Fruit fly (Drosophila melanogaster) whole organism, prepupa: ENCODE data around the gene cher.

Experiments used
- CG10631 ChIP-seq: fragments of 200-800 bp; sonication (Bioruptor generic); optimal IDR thresholded peaks from 2 replicates; lab custom pipeline; 2016; ENCODE audit warnings: missing biosample characterization, missing genetic modification characterization
- CG10669 ChIP-seq: fragments of 200-800 bp; sonication (Bioruptor generic); optimal IDR thresholded peaks from 3 replicates; lab custom pipeline; 2018; ENCODE audit warnings: missing biosample characterization, mild to moderate bottlenecking, missing genetic modification characterization, moderate library complexity
- CG11294 ChIP-seq: fragments of 200-800 bp; sonication (Bioruptor generic); IDR thresholded peaks from 2 replicates; pipeline ENCODE4 v1.3.6; 2022; ENCODE audit warnings: missing biosample characterization, missing genetic modification characterization
- CG11762 ChIP-seq: fragments of 200-800 bp; sonication (Bioruptor generic); optimal IDR thresholded peaks from 3 replicates; lab custom pipeline; 2016; ENCODE audit warnings: missing biosample characterization, missing genetic modification characterization; ENCODE audit not compliant: insufficient read depth
- CG11902 ChIP-seq: fragments of 200-800 bp; sonication (Bioruptor generic); optimal IDR thresholded peaks from 3 replicates; lab custom pipeline; 2016; ENCODE audit warnings: missing biosample characterization, missing genetic modification characterization
- CG15336 ChIP-seq: fragments of 200-800 bp; sonication (Bioruptor generic); IDR thresholded peaks from 2 replicates; pipeline ENCODE4 v1.3.6; 2022; ENCODE audit warnings: missing biosample characterization, missing genetic modification characterization
- CG3032 ChIP-seq: fragments of 200-800 bp; optimal IDR thresholded peaks from 2 replicates; lab custom pipeline; 2019; ENCODE audit warnings: missing biosample characterization, mild to moderate bottlenecking, missing genetic modification characterization, moderate library complexity
- CG31627 ChIP-seq: fragments of 200-800 bp; sonication (Bioruptor generic); optimal IDR thresholded peaks from 3 replicates; lab custom pipeline; 2016; ENCODE audit warnings: missing biosample characterization, missing genetic modification characterization
- CG34406 ChIP-seq: fragments of 200-800 bp; sonication (Bioruptor generic); optimal IDR thresholded peaks from 3 replicates; lab custom pipeline; 2016; ENCODE audit warnings: missing biosample characterization, missing genetic modification characterization
- CG3919 ChIP-seq: fragments of 200-800 bp; sonication (Bioruptor generic); optimal IDR thresholded peaks from 3 replicates; lab custom pipeline; 2016; ENCODE audit warnings: missing biosample characterization, missing genetic modification characterization
- CG4318 ChIP-seq: fragments of 200-800 bp; sonication (Bioruptor generic); optimal IDR thresholded peaks from 3 replicates; lab custom pipeline; 2017; ENCODE audit warnings: missing biosample characterization, mild to moderate bottlenecking, missing genetic modification characterization
- CG6163 ChIP-seq: fragments of 200-800 bp; sonication (Bioruptor generic); IDR thresholded peaks from 3 replicates; pipeline ENCODE4 v1.3.6; 2022; ENCODE audit warnings: missing biosample characterization, missing genetic modification characterization
- CG6276 ChIP-seq: fragments of 200-800 bp; sonication (Bioruptor generic); optimal IDR thresholded peaks from 2 replicates; lab custom pipeline; 2017; ENCODE audit warnings: missing biosample characterization, mild to moderate bottlenecking, missing genetic modification characterization
- CG6792 ChIP-seq: fragments of 200-800 bp; sonication (Bioruptor generic); optimal IDR thresholded peaks from 3 replicates; lab custom pipeline; 2016; ENCODE audit warnings: missing biosample characterization, missing genetic modification characterization
- CG6808 ChIP-seq: fragments of 200-800 bp; sonication (Bioruptor generic); optimal IDR thresholded peaks from 3 replicates; lab custom pipeline; 2017; ENCODE audit warnings: missing biosample characterization, missing genetic modification characterization, mild to moderate bottlenecking, moderate library complexity, missing genetic modification reagents
- CG6854 ChIP-seq: fragments of 200-800 bp; sonication (Bioruptor generic); optimal IDR thresholded peaks from 2 replicates; lab custom pipeline; 2017; ENCODE audit warnings: missing biosample characterization, mild to moderate bottlenecking, missing genetic modification characterization
- CG9139 ChIP-seq: fragments of 200-800 bp; sonication (Bioruptor generic); optimal IDR thresholded peaks from 3 replicates; lab custom pipeline; 2017; ENCODE audit warnings: missing biosample characterization, mild to moderate bottlenecking, missing genetic modification characterization
- Eip75B ChIP-seq: fragments of 200-800 bp; sonication (Bioruptor generic); optimal IDR thresholded peaks from 3 replicates; lab custom pipeline; 2016; ENCODE audit warnings: missing biosample characterization, missing genetic modification characterization
- Eip78C ChIP-seq: fragments of 200-800 bp; sonication (Bioruptor generic); peaks from one replicate; lab custom pipeline; 2016; ENCODE audit warnings: missing biosample characterization, missing genetic modification characterization
- Eip93F ChIP-seq: fragments of 200-800 bp; sonication (Bioruptor generic); optimal IDR thresholded peaks from 2 replicates; lab custom pipeline; 2016; ENCODE audit warnings: missing biosample characterization, mild to moderate bottlenecking, missing genetic modification characterization
- Ets21C ChIP-seq: fragments of 200-800 bp; sonication (Bioruptor generic); optimal IDR thresholded peaks from 3 replicates; lab custom pipeline; 2016; ENCODE audit warnings: missing biosample characterization, missing genetic modification characterization
- Ets96B ChIP-seq: fragments of 200-800 bp; optimal IDR thresholded peaks from 2 replicates; lab custom pipeline; 2019; ENCODE audit warnings: missing biosample characterization, mild to moderate bottlenecking, missing genetic modification characterization, moderate library complexity
- Gug ChIP-seq: fragments of 200-800 bp; sonication (Bioruptor generic); IDR thresholded peaks from 2 replicates; pipeline ENCODE4 v1.3.6; 2022; ENCODE audit warnings: missing biosample characterization, missing genetic modification characterization
- Hr38 ChIP-seq: sonication (Bioruptor generic); optimal IDR thresholded peaks from 2 replicates; lab custom pipeline; 2016; ENCODE audit warnings: missing biosample characterization, missing genetic modification characterization
- Hr4 ChIP-seq: fragments of 200-800 bp; sonication (Bioruptor generic); optimal IDR thresholded peaks from 3 replicates; lab custom pipeline; 2016; ENCODE audit warnings: missing biosample characterization, missing genetic modification characterization
- Lpt ChIP-seq: fragments of 200-800 bp; sonication (Bioruptor generic); optimal IDR thresholded peaks from 3 replicates; lab custom pipeline; 2016; ENCODE audit warnings: missing biosample characterization, missing genetic modification characterization
- Met ChIP-seq: fragments of 200-800 bp; sonication (Bioruptor generic); optimal IDR thresholded peaks from 3 replicates; lab custom pipeline; 2016; ENCODE audit warnings: missing biosample characterization, missing genetic modification characterization
- Sox14 ChIP-seq: fragments of 200-800 bp; sonication (Bioruptor generic); optimal IDR thresholded peaks from 3 replicates; lab custom pipeline; 2016; ENCODE audit warnings: missing biosample characterization, missing genetic modification characterization
- Sox15 ChIP-seq: fragments of 200-800 bp; sonication (Bioruptor generic); optimal IDR thresholded peaks from 3 replicates; lab custom pipeline; 2016; ENCODE audit warnings: missing biosample characterization, missing genetic modification characterization
- achi ChIP-seq: fragments of 200-800 bp; sonication (Bioruptor generic); optimal IDR thresholded peaks from 3 replicates; lab custom pipeline; 2016; ENCODE audit warnings: missing biosample characterization, missing genetic modification characterization
- acj6 ChIP-seq: fragments of 200-800 bp; sonication (Bioruptor generic); optimal IDR thresholded peaks from 3 replicates; lab custom pipeline; 2016; ENCODE audit warnings: missing biosample characterization, missing genetic modification characterization
- cyc ChIP-seq: fragments of 200-800 bp; sonication (Bioruptor generic); optimal IDR thresholded peaks from 3 replicates; lab custom pipeline; 2016; ENCODE audit warnings: missing biosample characterization, missing genetic modification characterization
- dac ChIP-seq: fragments of 200-800 bp; sonication (Bioruptor generic); optimal IDR thresholded peaks from 2 replicates; lab custom pipeline; 2017; ENCODE audit warnings: missing biosample characterization, mild to moderate bottlenecking, missing genetic modification characterization
- dsx ChIP-seq: fragments of 200-800 bp; optimal IDR thresholded peaks from 3 replicates; lab custom pipeline; 2019; ENCODE audit warnings: missing biosample characterization, mild to moderate bottlenecking, missing genetic modification characterization, moderate library complexity; ENCODE audit not compliant: poor library complexity, severe bottlenecking
- eg ChIP-seq: fragments of 200-800 bp; sonication (Bioruptor generic); IDR thresholded peaks from 3 replicates; pipeline ENCODE4 v1.3.6; 2022; ENCODE audit warnings: missing biosample characterization, missing genetic modification characterization
- esn ChIP-seq: fragments of 200-800 bp; sonication (Bioruptor generic); optimal IDR thresholded peaks from 2 replicates; lab custom pipeline; 2016; ENCODE audit warnings: missing biosample characterization, mild to moderate bottlenecking, missing genetic modification characterization, moderate library complexity
- fd59A ChIP-seq: fragments of 200-800 bp; sonication (Bioruptor generic); optimal IDR thresholded peaks from 2 replicates; lab custom pipeline; 2017; ENCODE audit warnings: missing biosample characterization, mild to moderate bottlenecking, missing genetic modification characterization, missing genetic modification reagents
- fd85E ChIP-seq: fragments of 200-800 bp; sonication (Bioruptor generic); optimal IDR thresholded peaks from 3 replicates; lab custom pipeline; 2016; ENCODE audit warnings: missing biosample characterization, missing genetic modification characterization
- pdm3 ChIP-seq: fragments of 200-800 bp; sonication (Bioruptor generic); optimal IDR thresholded peaks from 3 replicates; lab custom pipeline; 2016; ENCODE audit warnings: missing biosample characterization, missing genetic modification characterization
- salr ChIP-seq, 2 experiments: fragments of 200-800 bp; sonication (Bioruptor generic); optimal IDR thresholded peaks; 3 replicates each; lab custom pipeline; 2016 to 2018; ENCODE audit warnings: missing biosample characterization in 2 of 2, missing genetic modification characterization in 2 of 2, mild to moderate bottlenecking in 1 of 2
- svp ChIP-seq: fragments of 200-800 bp; sonication (Bioruptor generic); peaks from one replicate; lab custom pipeline; 2016; ENCODE audit warnings: missing biosample characterization, missing genetic modification characterization

cher gene

dm6 chr3R:17052465-17053149 is 72.6 kb downstream of the cher start (continued):
- TF ChIP-seq Eip75B (GFP tag; lab: Kevin White, UChicago) (peak; percentile 79), CG6792 (GFP tag; lab: Kevin White, UChicago) (peak; percentile 76), CG3032 (tag; lab: Kevin White, UChicago) (peak; percentile 90), pdm3 (peak; percentile 75), CG6854 (peak; percentile 68), CG15336 (GFP tag; lab: Robert Waterston, UW) (peak; percentile 34; the same call in 1 of the 2 replicates), acj6 (GFP tag; lab: Kevin White, UChicago) (peak; percentile 63), CG11902 (GFP tag; lab: Kevin White, UChicago) (peak; percentile 16), eg (0 out of 3 replicates have a peak, but pooled peaks have one; percentile 9), cyc (peak; percentile 62), CG11294 (no peak), CG4318 (GFP tag; lab: Kevin White, UChicago) (peak; percentile 26), Eip78C (GFP tag; lab: Kevin White, UChicago) (peak; percentile 96), Hr4 (peak; percentile 41), svp (peak; percentile 82), achi (GFP tag; lab: Kevin White, UChicago) (peak; percentile 80), CG34406 (GFP tag; lab: Kevin White, UChicago) (peak; percentile 67), CG11762 (GFP tag; lab: Kevin White, UChicago) (peak; percentile 61), dac (GFP tag; lab: Kevin White, UChicago) (peak; percentile 18), Ets21C (GFP tag; lab: Kevin White, UChicago) (peak; percentile 17), CG31627 (GFP tag; lab: Kevin White, UChicago) (peak; percentile 47), Sox14 (GFP tag; lab: Kevin White, UChicago) (peak; percentile 63), CG6808 (GFP tag; lab: Kevin White, UChicago) (peak; percentile 89), CG6276 (GFP tag; lab: Kevin White, UChicago) (peak; percentile 11), CG3919 (GFP tag; lab: Kevin White, UChicago) (peak; percentile 79), Met (GFP tag; lab: Kevin White, UChicago) (peak; percentile 82), salr (GFP tag; optimal IDR thresholded peaks at IDR 0.05; lab: Kevin White, UChicago) (peak; percentile 73 to 75), Sox15 (GFP tag; lab: Kevin White, UChicago) (peak; percentile 46), dsx (peak; percentile 88)

DNA sequence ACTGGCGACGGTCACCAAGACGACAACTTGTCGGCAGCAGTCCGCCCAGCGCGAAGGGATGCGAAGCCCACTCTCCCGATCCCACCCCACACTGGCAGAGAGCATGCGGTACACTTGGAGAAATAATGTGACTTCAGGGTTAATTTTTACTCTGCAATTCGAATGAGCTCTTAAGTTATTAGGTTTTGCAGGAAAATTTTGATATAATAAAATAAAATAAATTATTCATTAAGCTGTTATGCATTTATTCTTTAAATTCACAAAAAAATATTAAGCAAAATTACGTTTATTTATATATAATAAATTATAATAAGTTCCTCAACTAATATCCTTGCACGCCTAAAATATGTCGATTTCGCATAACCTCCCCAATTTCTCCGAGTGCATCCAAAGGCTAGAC is 76.3 kb downstream of the cher start:
- TF ChIP-seq eg = 0 out of 3 replicates have a peak, but pooled peaks have one; percentile 5
- no peak for TF ChIP-seq esn (GFP tag; lab: Kevin White, UChicago)
- no peak for TF ChIP-seq CG31627 (GFP tag; lab: Kevin White, UChicago)
- no peak for TF ChIP-seq CG9139 (GFP tag; lab: Kevin White, UChicago)
- peak; percentile 47 for TF ChIP-seq achi (GFP tag; lab: Kevin White, UChicago)
- TF ChIP-seq Sox14 (GFP tag; lab: Kevin White, UChicago) = no peak
- no peak for TF ChIP-seq Hr38 (GFP tag; lab: Kevin White, UChicago)
- peak; percentile 31 for TF ChIP-seq CG10631 (GFP tag; lab: Kevin White, UChicago)
- TF ChIP-seq Ets96B (tag; lab: Kevin White, UChicago) = peak; percentile 3
- TF ChIP-seq Met (GFP tag; lab: Kevin White, UChicago) = no peak
- no peak for TF ChIP-seq fd85E (GFP tag; lab: Kevin White, UChicago)
- peak; percentile 73 for TF ChIP-seq Eip78C (GFP tag; lab: Kevin White, UChicago)
- TF ChIP-seq CG3032 (tag; lab: Kevin White, UChicago) = peak; percentile 56
- TF ChIP-seq CG15336 (GFP tag; lab: Robert Waterston, UW) = peak; percentile 36; the same call in 1 of the 2 replicates
- TF ChIP-seq Lpt (GFP tag; lab: Kevin White, UChicago) = no peak
- no peak for TF ChIP-seq CG10669 (GFP tag; lab: Kevin White, UChicago)
- TF ChIP-seq fd59A = no peak
- TF ChIP-seq acj6 (GFP tag; lab: Kevin White, UChicago) = peak; percentile 40
- 0 out of 2 replicates have a peak, but pooled peaks have one; percentile 9 for TF ChIP-seq Gug (GFP tag; lab: Robert Waterston, UW)
- TF ChIP-seq Hr4 = no peak
- no peak for TF ChIP-seq Eip93F (GFP tag; lab: Kevin White, UChicago)
- no peak for TF ChIP-seq CG6163
- TF ChIP-seq CG34406 (GFP tag; lab: Kevin White, UChicago) = peak; percentile 20
- TF ChIP-seq cyc = no peak
- peak; percentile 11 for TF ChIP-seq CG6792 (GFP tag; lab: Kevin White, UChicago)
